Fruit fly (Drosophila melanogaster) whole organism, pupa: ENCODE results near the gene dob.

Experiments used
- CG10348 ChIP-seq: fragments of 200-800 bp; sonication (Bioruptor generic); IDR thresholded peaks from 2 replicates; pipeline ENCODE4 v1.3.6; 2022; ENCODE audit warnings: missing biosample characterization, missing genetic modification characterization
- CG12605 ChIP-seq: fragments of 200-800 bp; sonication (Bioruptor generic); IDR thresholded peaks from 2 replicates; pipeline ENCODE4 v1.3.6; 2022; ENCODE audit warnings: missing biosample characterization, missing genetic modification characterization
- CG13204 ChIP-seq: fragments of 200-800 bp; sonication (Bioruptor generic); optimal IDR thresholded peaks from 2 replicates; lab custom pipeline; 2018; ENCODE audit warnings: missing biosample characterization, mild to moderate bottlenecking, missing genetic modification characterization, moderate library complexity
- CG14655 ChIP-seq: fragments of 200-800 bp; sonication (Bioruptor generic); optimal IDR thresholded peaks from 3 replicates; lab custom pipeline; 2017; ENCODE audit warnings: mild to moderate bottlenecking, missing biosample characterization, missing genetic modification reagents, missing genetic modification characterization
- CG15710 ChIP-seq: fragments of 200-800 bp; sonication (Bioruptor generic); optimal IDR thresholded peaks from 2 replicates; lab custom pipeline; 2018; ENCODE audit warnings: missing biosample characterization, mild to moderate bottlenecking, missing genetic modification characterization, moderate library complexity
- CG17806 ChIP-seq: fragments of 200-800 bp; sonication (Bioruptor generic); optimal IDR thresholded peaks from 2 replicates; lab custom pipeline; 2018; ENCODE audit warnings: missing biosample characterization, mild to moderate bottlenecking, missing genetic modification characterization, moderate library complexity
- CG32121 ChIP-seq: fragments of 200-800 bp; sonication (Bioruptor generic); IDR thresholded peaks from 2 replicates; pipeline ENCODE4 v1.3.6; 2022; ENCODE audit warnings: missing biosample characterization, missing genetic modification characterization
- CG34367 ChIP-seq: fragments of 200-800 bp; sonication (Bioruptor generic); optimal IDR thresholded peaks from 2 replicates; lab custom pipeline; 2018; ENCODE audit warnings: missing biosample characterization, mild to moderate bottlenecking, missing genetic modification characterization
- CG4496 ChIP-seq: fragments of 200-800 bp; sonication (Bioruptor generic); IDR thresholded peaks from 3 replicates; pipeline ENCODE4 v1.3.6; 2022; ENCODE audit warnings: missing biosample characterization, missing genetic modification characterization
- CG8159 ChIP-seq: fragments of 200-800 bp; sonication (Bioruptor generic); optimal IDR thresholded peaks from 3 replicates; lab custom pipeline; 2018; ENCODE audit warnings: missing biosample characterization, mild to moderate bottlenecking, missing genetic modification characterization, moderate library complexity
- CG8301 ChIP-seq: fragments of 200-800 bp; sonication (Bioruptor generic); optimal IDR thresholded peaks from 2 replicates; lab custom pipeline; 2018; ENCODE audit warnings: missing biosample characterization, mild to moderate bottlenecking, missing genetic modification characterization
- CG9948 ChIP-seq: fragments of 200-800 bp; sonication (Bioruptor generic); optimal IDR thresholded peaks from 2 replicates; lab custom pipeline; 2018; ENCODE audit warnings: missing biosample characterization, mild to moderate bottlenecking, missing genetic modification characterization, moderate library complexity
- D1 ChIP-seq: fragments of 200-800 bp; sonication (Bioruptor generic); optimal IDR thresholded peaks from 2 replicates; lab custom pipeline; 2018; ENCODE audit warnings: missing biosample characterization, mild to moderate bottlenecking, missing genetic modification characterization, moderate library complexity
- EcR ChIP-seq: fragments of 200-800 bp; sonication (Bioruptor generic); optimal IDR thresholded peaks from 3 replicates; lab custom pipeline; 2019; ENCODE audit warnings: missing biosample characterization, missing genetic modification characterization, mild to moderate bottlenecking, moderate library complexity, missing genetic modification reagents
- Ets98B ChIP-seq: fragments of 200-800 bp; sonication (Bioruptor generic); IDR thresholded peaks from 2 replicates; pipeline ENCODE4 v1.3.6; 2022; ENCODE audit warnings: missing biosample characterization, missing genetic modification characterization
- Pif1A ChIP-seq: fragments of 200-800 bp; sonication (Bioruptor generic); optimal IDR thresholded peaks from 3 replicates; lab custom pipeline; 2016; ENCODE audit warnings: missing biosample characterization, missing genetic modification characterization
- Pif1B ChIP-seq: fragments of 200-800 bp; sonication (Bioruptor generic); optimal IDR thresholded peaks from 3 replicates; lab custom pipeline; 2016; ENCODE audit warnings: missing biosample characterization, missing genetic modification characterization
- Snoo ChIP-seq: fragments of 200-800 bp; sonication (Bioruptor generic); optimal IDR thresholded peaks from 3 replicates; lab custom pipeline; 2017; ENCODE audit warnings: missing biosample characterization, mild to moderate bottlenecking, missing genetic modification characterization, inconsistent platforms
- fd96Ca ChIP-seq: fragments of 200-800 bp; sonication (Bioruptor generic); IDR thresholded peaks from 3 replicates; pipeline ENCODE4 v1.3.6; 2022; ENCODE audit warnings: missing biosample characterization, missing genetic modification characterization
- gl ChIP-seq: fragments of 200-800 bp; sonication (Bioruptor generic); optimal IDR thresholded peaks from 2 replicates; lab custom pipeline; 2018; ENCODE audit warnings: missing biosample characterization, mild to moderate bottlenecking, missing genetic modification characterization
- rn ChIP-seq: fragments of 200-800 bp; sonication (Bioruptor generic); IDR thresholded peaks from 2 replicates; pipeline ENCODE4 v1.3.6; 2022; ENCODE audit warnings: missing biosample characterization, missing genetic modification characterization

dob gene

dm6 chrX:15066374-15067057 lies at the start of gene dob, which contains the start of gene opm:
Gene dob, plus strand, starts transcription at chrX:15067007.
Gene opm, minus strand, starts transcription at chrX:15066432.
- TF ChIP-seq fd96Ca (no peak), CG8159 (peak; percentile 13), CG9948 (tag; lab: Kevin White, UChicago) (peak; percentile 20)
- TF ChIP-seq, all 21 proteins: peak for 2

- TF ChIP-seq Pif1A (no peak), Ets98B (GFP tag; lab: Robert Waterston, UW) (no peak), Snoo (tag; lab: Kevin White, UChicago) (no peak), fd96Ca (no peak), CG8159 (no peak), CG17806 (tag; lab: Kevin White, UChicago) (no peak), CG4496 (GFP tag; lab: Robert Waterston, UW) (no peak), CG12605 (no peak)
These were observed 47.4 kb upstream of the dob start for dm6 chrX:15019413-15019812.

- TF ChIP-seq CG9948 (tag; lab: Kevin White, UChicago) (peak; percentile 88), rn (GFP tag; lab: Robert Waterston, UW) (peak; percentile 47; the same call in 1 of the 2 replicates), Ets98B (GFP tag; lab: Robert Waterston, UW) (peak; percentile 55), Snoo (tag; lab: Kevin White, UChicago) (peak; percentile 76), CG13204 (peak; percentile 70), CG15710 (peak; percentile 86), D1 (tag; lab: Kevin White, UChicago) (peak; percentile 72), fd96Ca (peak; percentile 77), CG10348 (GFP tag; lab: Robert Waterston, UW) (no peak), CG4496 (GFP tag; lab: Robert Waterston, UW) (peak; percentile 82), EcR (GFP tag; lab: Kevin White, UChicago) (peak; percentile 66), CG8301 (peak; percentile 72), CG14655 (GFP tag; lab: Kevin White, UChicago) (peak; percentile 86), Pif1B (peak; percentile 75), gl (tag; lab: Kevin White, UChicago) (peak; percentile 64), CG8159 (peak; percentile 89), CG32121 (peak; percentile 68), CG12605 (peak; percentile 60; the same call in 1 of the 2 replicates), CG34367 (tag; lab: Kevin White, UChicago) (peak; percentile 77), CG17806 (tag; lab: Kevin White, UChicago) (peak; percentile 85), Pif1A (peak; percentile 68)
- TF ChIP-seq, all 21 proteins: peak for 20
These were observed 45.8 kb upstream of the dob start for dm6 chrX:15021021-15021477.

dm6 chrX:15022219-15022618 lies 44.6 kb upstream of the dob start:
- TF ChIP-seq CG32121 (peak; percentile 65), Pif1A (peak; percentile 71), CG9948 (tag; lab: Kevin White, UChicago) (peak; percentile 41), CG17806 (tag; lab: Kevin White, UChicago) (peak; percentile 58), CG34367 (tag; lab: Kevin White, UChicago) (peak; percentile 43), rn (GFP tag; lab: Robert Waterston, UW) (no peak), CG13204 (no peak), CG14655 (GFP tag; lab: Kevin White, UChicago) (peak; percentile 73), CG8301 (peak; percentile 62), CG4496 (GFP tag; lab: Robert Waterston, UW) (peak; percentile 48), CG10348 (GFP tag; lab: Robert Waterston, UW) (no peak), CG8159 (peak; percentile 56), Ets98B (GFP tag; lab: Robert Waterston, UW) (peak; percentile 65), Snoo (tag; lab: Kevin White, UChicago) (peak; percentile 69), D1 (tag; lab: Kevin White, UChicago) (no peak), Pif1B (peak; percentile 52), CG15710 (peak; percentile 56), EcR (GFP tag; lab: Kevin White, UChicago) (no peak), fd96Ca (peak; percentile 70; the same call in 2 of the 3 replicates)
- TF ChIP-seq, all 21 proteins: peak for 14

dm6 chrX:15023395-15023794 lies 43.4 kb upstream of the dob start:
- TF ChIP-seq Pif1B, result no peak
- TF ChIP-seq Snoo (tag; lab: Kevin White, UChicago), result no peak
- no peak for TF ChIP-seq CG10348 (GFP tag; lab: Robert Waterston, UW)
- no peak for TF ChIP-seq CG13204
- TF ChIP-seq CG9948 (tag; lab: Kevin White, UChicago), result no peak
- no peak for TF ChIP-seq fd96Ca
- TF ChIP-seq CG15710, result no peak
- TF ChIP-seq EcR (GFP tag; lab: Kevin White, UChicago), result no peak
- TF ChIP-seq CG12605, result no peak
- no peak for TF ChIP-seq CG8159
- TF ChIP-seq D1 (tag; lab: Kevin White, UChicago), result no peak
- no peak for TF ChIP-seq CG32121
- TF ChIP-seq Pif1A, result no peak
- no peak for TF ChIP-seq gl (tag; lab: Kevin White, UChicago)
- no peak for TF ChIP-seq rn (GFP tag; lab: Robert Waterston, UW)
- no peak for TF ChIP-seq CG34367 (tag; lab: Kevin White, UChicago)
- TF ChIP-seq CG8301, result no peak
- no peak for TF ChIP-seq CG4496 (GFP tag; lab: Robert Waterston, UW)
- no peak for TF ChIP-seq CG14655 (GFP tag; lab: Kevin White, UChicago)
- TF ChIP-seq Ets98B (GFP tag; lab: Robert Waterston, UW), result no peak
